Worm (Caenorhabditis elegans): ENCODE results near the gene F46C5.4.

DNA sequence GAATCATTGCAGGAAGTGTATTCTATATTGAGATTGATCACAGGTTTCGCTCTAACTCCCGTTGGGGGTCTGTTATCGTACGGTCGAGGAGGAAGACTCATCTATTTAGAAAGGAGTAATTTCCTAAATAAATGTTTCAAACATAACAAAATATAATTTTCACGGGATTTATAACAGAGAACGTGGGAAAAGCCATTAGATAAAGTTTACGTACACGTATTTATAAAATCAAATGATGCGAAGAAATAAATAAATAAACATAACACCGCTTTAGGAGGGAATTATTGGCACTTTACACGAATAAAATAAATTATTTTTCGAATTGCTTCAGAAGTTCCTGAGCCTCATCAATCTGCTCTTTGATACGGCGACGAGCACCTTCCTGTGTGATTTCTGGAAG is 27.4 kb upstream of the F46C5.4 start, which contains the start of gene F07H5.10:
- no peak for TF ChIP-seq tra-4 (tag; optimal IDR thresholded peaks at IDR 0.05)
- TF ChIP-seq hmbx-1 (tag; optimal IDR thresholded peaks at IDR 0.05): no peak
- TF ChIP-seq ama-1 (optimal IDR thresholded peaks at IDR 0.05): no peak
- no peak for TF ChIP-seq tbx-37 (GFP tag; conservative IDR thresholded peaks at IDR 0.05)
- TF ChIP-seq hmg-4 (GFP tag; optimal IDR thresholded peaks at IDR 0.05): no peak
- TF ChIP-seq B0310.2 (tag; optimal IDR thresholded peaks at IDR 0.05): no peak

Data from whole organism, early embryonic.